Fruit fly (Drosophila melanogaster): ENCODE measurements around the gene CG12259.
"Not testable (repeated sequence)": the region's sequence is repeated elsewhere in the genome, so short reads cannot be mapped to it uniquely, and the experiment has no call there.

- not testable (repeated sequence) for TF ChIP-seq Crg-1 (GFP tag; optimal IDR thresholded peaks at IDR 0.05); CG7045 (GFP tag; optimal IDR thresholded peaks at IDR 0.05); pad (GFP tag; optimal IDR thresholded peaks at IDR 0.05); CG7101 (tag; optimal IDR thresholded peaks at IDR 0.05); Hr96 (GFP tag; optimal IDR thresholded peaks at IDR 0.05)
Measured at dm6 chr3R:27959145-27959544, 38.3 kb upstream of the CG12259 start, which contains the start of the genes CG42487 and CG4884.

Data from whole organism, adult.